Fruit fly (Drosophila melanogaster) whole organism, embryonic: ENCODE data around the gene CG13029.

ENCODE experiments used
- BEAF-32 ChIP-seq: fragments of 200-800 bp; sonication (Bioruptor generic); optimal IDR thresholded peaks from 3 replicates; lab custom pipeline; 2017; ENCODE audit warnings: missing biosample characterization, missing genetic modification characterization, mild to moderate bottlenecking, moderate library complexity, missing genetic modification reagents
- BtbVII ChIP-seq: fragments of 200-800 bp; sonication (Bioruptor generic); optimal IDR thresholded peaks from 3 replicates; lab custom pipeline; 2017; ENCODE audit warnings: missing biosample characterization, mild to moderate bottlenecking, missing genetic modification characterization
- CG11560 ChIP-seq: fragments of 200-800 bp; sonication (Bioruptor generic); IDR thresholded peaks from 3 replicates; pipeline ENCODE4 v1.3.6; 2022; ENCODE audit warnings: missing biosample characterization, missing genetic modification characterization
- CG14441 ChIP-seq: fragments of 200-800 bp; sonication (Bioruptor generic); IDR thresholded peaks from 2 replicates; pipeline ENCODE4 v1.3.6; 2022; ENCODE audit warnings: missing biosample characterization, missing genetic modification characterization
- CG15601 ChIP-seq: fragments of 200-800 bp; sonication (Bioruptor generic); optimal IDR thresholded peaks from 3 replicates; lab custom pipeline; 2019; ENCODE audit warnings: missing biosample characterization, mild to moderate bottlenecking, missing genetic modification characterization, moderate library complexity
- CG17359 ChIP-seq: fragments of 200-800 bp; sonication (Bioruptor generic); optimal IDR thresholded peaks from 3 replicates; lab custom pipeline; 2018; ENCODE audit warnings: missing biosample characterization, mild to moderate bottlenecking, missing genetic modification characterization, moderate library complexity
- CG17829 ChIP-seq: fragments of 200-800 bp; optimal IDR thresholded peaks from 2 replicates; lab custom pipeline; 2019; ENCODE audit warnings: missing biosample characterization, mild to moderate bottlenecking, missing genetic modification characterization, moderate library complexity
- CG18011 ChIP-seq: fragments of 200-800 bp; sonication (Bioruptor generic); optimal IDR thresholded peaks from 2 replicates; lab custom pipeline; 2017; ENCODE audit warnings: missing biosample characterization, missing genetic modification characterization, mild to moderate bottlenecking, moderate library complexity, missing genotype
- CG18476 ChIP-seq: fragments of 200-800 bp; sonication (Bioruptor generic); optimal IDR thresholded peaks from 2 replicates; lab custom pipeline; 2016; ENCODE audit warnings: missing biosample characterization, mild to moderate bottlenecking, missing genetic modification characterization
- CG30020 ChIP-seq: fragments of 200-800 bp; optimal IDR thresholded peaks from 2 replicates; lab custom pipeline; 2019; ENCODE audit warnings: missing biosample characterization, mild to moderate bottlenecking, missing genetic modification characterization, moderate library complexity
- CG33557 ChIP-seq: fragments of 200-800 bp; sonication (Bioruptor generic); optimal IDR thresholded peaks from 2 replicates; lab custom pipeline; 2019; ENCODE audit warnings: missing biosample characterization, mild to moderate bottlenecking, missing genetic modification characterization, moderate library complexity
- CG3847 ChIP-seq: fragments of 200-800 bp; sonication (Bioruptor generic); IDR thresholded peaks from 2 replicates; pipeline ENCODE4 v1.3.6; 2022; ENCODE audit warnings: missing biosample characterization, missing genetic modification characterization
- CG43689 ChIP-seq: fragments of 200-800 bp; sonication (Bioruptor generic); IDR thresholded peaks from 2 replicates; pipeline ENCODE4 v1.3.6; 2022; ENCODE audit warnings: missing biosample characterization, missing genetic modification characterization
- CG4404 ChIP-seq: fragments of 200-800 bp; sonication (Bioruptor generic); IDR thresholded peaks from 2 replicates; pipeline ENCODE4 v1.3.6; 2022; ENCODE audit warnings: missing biosample characterization, missing genetic modification characterization
- CG6813 ChIP-seq: fragments of 200-800 bp; sonication (Bioruptor generic); optimal IDR thresholded peaks from 2 replicates; lab custom pipeline; 2017; ENCODE audit warnings: missing biosample characterization, missing genetic modification characterization, mild to moderate bottlenecking, moderate library complexity, missing genetic modification reagents
- CG7745 ChIP-seq: fragments of 200-800 bp; sonication (Bioruptor generic); optimal IDR thresholded peaks from 2 replicates; lab custom pipeline; 2018; ENCODE audit warnings: missing biosample characterization, mild to moderate bottlenecking, missing genetic modification characterization, moderate library complexity
- CG9797 ChIP-seq: fragments of 200-800 bp; sonication (Bioruptor generic); optimal IDR thresholded peaks from 3 replicates; lab custom pipeline; 2018; ENCODE audit warnings: missing biosample characterization, mild to moderate bottlenecking, missing genetic modification characterization
- D19B ChIP-seq: fragments of 200-800 bp; sonication (Bioruptor generic); optimal IDR thresholded peaks from 2 replicates; lab custom pipeline; 2017; ENCODE audit warnings: missing biosample characterization, mild to moderate bottlenecking, missing genetic modification characterization
- Dll ChIP-seq: fragments of 200-800 bp; sonication (Bioruptor generic); IDR thresholded peaks from 4 replicates; pipeline ENCODE4 v1.3.6; 2022; ENCODE audit warnings: missing biosample characterization, missing genetic modification characterization; ENCODE audit not compliant: partially characterized antibody
- Dp ChIP-seq: fragments of 200-800 bp; sonication (Bioruptor generic); optimal IDR thresholded peaks from 2 replicates; lab custom pipeline; 2018; ENCODE audit warnings: missing biosample characterization, mild to moderate bottlenecking, missing genetic modification characterization, moderate library complexity
- Fer1 ChIP-seq: fragments of 200-800 bp; sonication (Bioruptor generic); optimal IDR thresholded peaks from 2 replicates; lab custom pipeline; 2017; ENCODE audit warnings: missing biosample characterization, mild to moderate bottlenecking, missing genetic modification characterization
- MBD-R2 ChIP-seq: fragments of 200-800 bp; sonication (Bioruptor generic); IDR thresholded peaks from 2 replicates; pipeline ENCODE4 v1.3.6; 2022; ENCODE audit warnings: missing biosample characterization, missing genetic modification characterization
- Oaz ChIP-seq: fragments of 200-800 bp; sonication (Bioruptor generic); IDR thresholded peaks from 2 replicates; pipeline ENCODE4 v1.3.6; 2022; ENCODE audit warnings: missing biosample characterization, missing genetic modification characterization
- PHDP ChIP-seq: fragments of 200-800 bp; sonication (Bioruptor generic); optimal IDR thresholded peaks from 3 replicates; lab custom pipeline; 2018; ENCODE audit warnings: missing biosample characterization, mild to moderate bottlenecking, missing genetic modification characterization, moderate library complexity
- Sry-β ChIP-seq: fragments of 200-800 bp; sonication (Bioruptor generic); optimal IDR thresholded peaks from 2 replicates; lab custom pipeline; 2018; ENCODE audit warnings: missing biosample characterization, mild to moderate bottlenecking, missing genetic modification characterization, moderate library complexity
- Sry-δ ChIP-seq: fragments of 200-800 bp; sonication (Bioruptor generic); optimal IDR thresholded peaks from 2 replicates; lab custom pipeline; 2016; ENCODE audit warnings: missing biosample characterization, missing genetic modification characterization
- bigmax ChIP-seq: fragments of 200-800 bp; sonication (Bioruptor generic); optimal IDR thresholded peaks from 2 replicates; lab custom pipeline; 2018; ENCODE audit warnings: missing biosample characterization, mild to moderate bottlenecking, missing genetic modification characterization
- chn ChIP-seq: fragments of 200-800 bp; sonication (Bioruptor generic); optimal IDR thresholded peaks from 2 replicates; lab custom pipeline; 2016; ENCODE audit warnings: missing biosample characterization, missing genetic modification characterization
- crp ChIP-seq, 2 experiments: fragments of 200-800 bp; sonication (Bioruptor generic); optimal IDR thresholded peaks; 2 replicates in 1 of 2; 3 replicates in 1 of 2; lab custom pipeline; 2017; ENCODE audit warnings: missing biosample characterization in 2 of 2, missing genetic modification characterization in 2 of 2, mild to moderate bottlenecking in 1 of 2, moderate library complexity in 1 of 2
- gcm2 ChIP-seq: fragments of 200-800 bp; sonication (Bioruptor generic); optimal IDR thresholded peaks from 2 replicates; lab custom pipeline; 2016; ENCODE audit warnings: missing biosample characterization, missing genetic modification characterization
- gro ChIP-seq: fragments of 200-800 bp; sonication (Bioruptor generic); optimal IDR thresholded peaks from 2 replicates; lab custom pipeline; 2016; ENCODE audit warnings: missing biosample characterization, missing genetic modification characterization
- hbn ChIP-seq: fragments of 200-800 bp; sonication (Bioruptor generic); IDR thresholded peaks from 2 replicates; pipeline ENCODE4 v1.3.6; 2022; ENCODE audit warnings: missing biosample characterization, missing genetic modification characterization; ENCODE audit not compliant: partially characterized antibody
- kah ChIP-seq: fragments of 200-800 bp; sonication (Bioruptor generic); optimal IDR thresholded peaks from 2 replicates; lab custom pipeline; 2018; ENCODE audit warnings: missing biosample characterization, mild to moderate bottlenecking, missing genetic modification characterization
- kni ChIP-seq: fragments of 200-800 bp; sonication (Bioruptor generic); optimal IDR thresholded peaks from 3 replicates; lab custom pipeline; 2017; ENCODE audit warnings: mild to moderate bottlenecking, missing biosample characterization, missing genetic modification reagents, missing genetic modification characterization
- lmd ChIP-seq: fragments of 200-800 bp; sonication (Bioruptor generic); IDR thresholded peaks from 2 replicates; pipeline ENCODE4 v1.3.6; 2022; ENCODE audit warnings: missing biosample characterization, missing genetic modification characterization
- mam ChIP-seq: fragments of 200-800 bp; sonication (Bioruptor generic); optimal IDR thresholded peaks from 3 replicates; lab custom pipeline; 2016; ENCODE audit warnings: missing biosample characterization, missing genetic modification characterization
- nmo ChIP-seq: fragments of 200-800 bp; sonication (Bioruptor generic); optimal IDR thresholded peaks from 2 replicates; lab custom pipeline; 2018; ENCODE audit warnings: missing biosample characterization, mild to moderate bottlenecking, missing genetic modification characterization, moderate library complexity
- nom ChIP-seq: fragments of 200-800 bp; sonication (Bioruptor generic); optimal IDR thresholded peaks from 2 replicates; lab custom pipeline; 2017; ENCODE audit warnings: missing biosample characterization, missing genetic modification characterization, mild to moderate bottlenecking, moderate library complexity, missing genetic modification reagents
- pan ChIP-seq, 4 experiments: fragments of >200 bp in 3 of 4; fragments of 200-800 bp in 1 of 4; sonication (Bioruptor generic) in 1 of 4; optimal IDR thresholded peaks in 3 of 4; IDR thresholded peaks in 1 of 4; 2 replicates each; pipeline versions ENCODE4 v1.3.6 to Lab custom; 2017 to 2022; ENCODE audit warnings: missing biosample characterization in 2 of 4, missing genetic modification characterization in 2 of 4, mixed read lengths in 1 of 4
- psq ChIP-seq: fragments of 200-800 bp; sonication (Bioruptor generic); optimal IDR thresholded peaks from 2 replicates; lab custom pipeline; 2017; ENCODE audit warnings: missing biosample characterization, missing genetic modification characterization
- pzg ChIP-seq: fragments of 200-800 bp; sonication (Bioruptor generic); optimal IDR thresholded peaks from 3 replicates; lab custom pipeline; 2018; ENCODE audit warnings: missing biosample characterization, mild to moderate bottlenecking, missing genetic modification characterization, moderate library complexity
- slbo ChIP-seq: fragments of 200-800 bp; sonication (Bioruptor generic); IDR thresholded peaks from 2 replicates; pipeline ENCODE4 v1.3.6; 2022; ENCODE audit warnings: missing biosample characterization, missing genetic modification characterization
- slp2 ChIP-seq: fragments of 200-800 bp; sonication (Bioruptor generic); optimal IDR thresholded peaks from 2 replicates; lab custom pipeline; 2016; ENCODE audit warnings: missing biosample characterization, missing genetic modification characterization
- ssp ChIP-seq: fragments of 200-800 bp; sonication (Bioruptor generic); IDR thresholded peaks from 2 replicates; pipeline ENCODE4 v1.3.6; 2022; ENCODE audit warnings: missing biosample characterization, missing genetic modification characterization
- stc ChIP-seq: fragments of 200-800 bp; sonication (Bioruptor generic); IDR thresholded peaks from 2 replicates; pipeline ENCODE4 v1.3.6; 2022; ENCODE audit warnings: missing biosample characterization, missing genetic modification characterization
- stwl ChIP-seq: fragments of 200-800 bp; sonication (Bioruptor generic); optimal IDR thresholded peaks from 3 replicates; lab custom pipeline; 2018; ENCODE audit warnings: missing biosample characterization, mild to moderate bottlenecking, missing genetic modification characterization, moderate library complexity
- vnd ChIP-seq: fragments of 200-800 bp; sonication (Bioruptor generic); IDR thresholded peaks from 3 replicates; pipeline ENCODE4 v1.3.6; 2022; ENCODE audit warnings: missing biosample characterization, missing genetic modification characterization; ENCODE audit not compliant: partially characterized antibody

Gene CG13029

DNA sequence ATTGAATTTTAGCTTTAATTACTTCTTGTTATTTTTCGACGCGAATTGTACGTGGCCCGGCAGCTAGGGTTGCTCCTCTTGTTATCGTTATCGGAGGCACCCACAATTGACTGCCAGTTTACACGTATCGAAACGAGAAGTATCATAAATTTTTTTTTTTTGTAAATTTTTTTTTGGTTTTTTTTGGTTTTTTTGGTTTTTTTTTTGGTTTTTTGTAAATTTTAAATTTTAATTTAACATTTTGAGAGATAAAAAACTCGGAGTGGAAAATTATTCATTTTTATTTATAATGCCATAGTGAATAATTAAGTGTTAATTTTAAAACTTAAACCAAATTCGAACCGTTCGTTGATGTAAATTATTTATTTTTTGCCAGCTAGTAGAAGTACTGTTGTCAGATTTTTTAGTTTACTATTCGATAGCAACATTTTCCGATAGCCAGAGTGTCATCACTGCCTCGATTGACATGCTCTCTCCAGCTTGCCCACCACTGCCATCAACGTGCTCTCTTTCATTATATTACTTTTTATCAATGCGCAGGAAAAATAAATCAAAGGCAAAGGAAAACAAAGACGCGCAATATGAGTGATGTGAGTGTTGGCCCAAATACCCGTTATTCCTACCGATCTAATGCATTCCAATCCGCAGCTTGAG, 15.4 kb upstream of the CG13029 start, which contains the start of the genes kud and Zcchc7 (continued):
- TF ChIP-seq CG33557 (GFP tag; lab: Kevin White, UChicago) (peak; percentile 74), pzg (GFP tag; lab: Kevin White, UChicago) (peak; percentile 47), Dll (GFP tag; lab: Robert Waterston, UW) (peak; percentile 58; the same call in 1 of the 4 replicates), stwl (tag; lab: Kevin White, UChicago) (peak; percentile 79), Fer1 (GFP tag; lab: Kevin White, UChicago) (peak; percentile 70), CG43689 (GFP tag; lab: Robert Waterston, UW) (no peak), nom (peak; percentile 22), PHDP (tag; lab: Kevin White, UChicago) (peak; percentile 61), vnd (GFP tag; lab: Robert Waterston, UW) (peak; percentile 31; the same call in 1 of the 3 replicates), BtbVII (GFP tag; lab: Kevin White, UChicago) (no peak), CG11560 (tag; lab: Robert Waterston, UW) (peak; percentile 96), Oaz (GFP tag; lab: Robert Waterston, UW) (no peak), Sry-δ (peak; percentile 88), Sry-β (GFP tag; lab: Kevin White, UChicago) (peak; percentile 82), CG18011 (peak; percentile 50), kni (GFP tag; lab: Kevin White, UChicago) (no peak), CG17829 (tag; lab: Kevin White, UChicago) (peak; percentile 76), BEAF-32 (GFP tag; lab: Kevin White, UChicago) (peak; percentile 74), D19B (GFP tag; lab: Kevin White, UChicago) (peak; percentile 23), pan (optimal IDR thresholded peaks at IDR 0.05; lab: Kevin White, UChicago) (no peak), pan (GFP tag; optimal IDR thresholded peaks at IDR 0.05 in 1 of 2, IDR thresholded peaks at IDR 0.05 in 1 of 2) (peak in 1 of 2 experiments; percentile 13), CG4404 (GFP tag; lab: Robert Waterston, UW) (peak; percentile 16; the same call in 1 of the 2 replicates), crp (GFP tag; optimal IDR thresholded peaks at IDR 0.05; lab: Kevin White, UChicago) (peak in 1 of 2 experiments; percentile 6), bigmax (GFP tag; lab: Kevin White, UChicago) (no peak), CG30020 (tag; lab: Kevin White, UChicago) (peak; percentile 87), MBD-R2 (GFP tag; lab: Robert Waterston, UW) (peak; percentile 39; the same call in 1 of the 2 replicates), CG6813 (GFP tag; lab: Kevin White, UChicago) (no peak), CG17359 (no peak), CG14441 (peak; percentile 22; the same call in 1 of the 2 replicates), nmo (GFP tag; lab: Kevin White, UChicago) (peak; percentile 79), slp2 (no peak), slbo (peak; percentile 60), CG18476 (GFP tag; lab: Kevin White, UChicago) (peak; percentile 42), lmd (GFP tag; lab: Robert Waterston, UW) (peak; percentile 19; the same call in 1 of the 2 replicates), hbn (GFP tag; lab: Robert Waterston, UW) (no peak), kah (no peak), CG9797 (GFP tag; lab: Kevin White, UChicago) (peak; percentile 24), mam (GFP tag; lab: Kevin White, UChicago) (peak; percentile 64), Dp (GFP tag; lab: Kevin White, UChicago) (peak; percentile 20), ssp (GFP tag; lab: Robert Waterston, UW) (peak; percentile 31; the same call in 1 of the 2 replicates), psq (GFP tag; lab: Kevin White, UChicago) (peak; percentile 3), CG3847 (GFP tag; lab: Robert Waterston, UW) (peak; percentile 71), stc (GFP tag; lab: Robert Waterston, UW) (no peak), gro (peak; percentile 33), gcm2 (GFP tag; lab: Kevin White, UChicago) (peak; percentile 21), chn (GFP tag; lab: Kevin White, UChicago) (peak; percentile 52), CG15601 (tag; lab: Kevin White, UChicago) (no peak), CG7745 (tag; lab: Kevin White, UChicago) (no peak)
